Fruit fly (Drosophila melanogaster): ENCODE results near the gene Coq8.

dm6 chrX:12939951-12940350 lies 39.0 kb upstream of the Coq8 start:
- no peak for TF ChIP-seq CG8478 (optimal IDR thresholded peaks at IDR 0.05)
- TF ChIP-seq CTCF (optimal IDR thresholded peaks at IDR 0.05), result no peak

Measured in S2 (cell line).